Worm (Caenorhabditis elegans): ENCODE measurements around the gene F53H1.4.

ce11 chrIV:1349352-1349751, 39.4 kb downstream of the F53H1.4 start:
- no peak for TF ChIP-seq ceh-82 (tag; optimal IDR thresholded peaks at IDR 0.05)
- TF ChIP-seq elt-3 (tag; optimal IDR thresholded peaks at IDR 0.05), result no peak
- no peak for TF ChIP-seq nhr-76 (tag; optimal IDR thresholded peaks at IDR 0.05)
- TF ChIP-seq aly-2 (tag; optimal IDR thresholded peaks at IDR 0.05), result no peak
- TF ChIP-seq nhr-77 (tag; optimal IDR thresholded peaks at IDR 0.05), result no peak
